Fruit fly (Drosophila melanogaster): ENCODE measurements around the gene SH3PX1.

The SH3PX1 gene

dm6 chr3L:9678007-9678497, 35.6 kb downstream of the SH3PX1 start (continued):
- TF ChIP-seq Neu2 (GFP tag; optimal IDR thresholded peaks at IDR 0.05; ENCODE audit: borderline replicate concordance) (no peak), corto (GFP tag; optimal IDR thresholded peaks at IDR 0.05) (no peak), Sry-β (GFP tag; optimal IDR thresholded peaks at IDR 0.05) (no peak), HHEX (GFP tag; optimal IDR thresholded peaks at IDR 0.05) (no peak), CG13123 (GFP tag; optimal IDR thresholded peaks at IDR 0.05) (peak; percentile 18), cg (GFP tag; optimal IDR thresholded peaks at IDR 0.05) (peak; percentile 71), Fer3 (tag; optimal IDR thresholded peaks at IDR 0.05) (no peak), tio (GFP tag; optimal IDR thresholded peaks at IDR 0.05) (peak; percentile 19), zen (tag; optimal IDR thresholded peaks at IDR 0.05) (peak; percentile 4), chif (GFP tag; optimal IDR thresholded peaks at IDR 0.05) (no peak), nerfin-2 (GFP tag; IDR thresholded peaks at IDR 0.05; ENCODE audit: partially characterized antibody) (no peak), Chrac-16 (GFP tag; optimal IDR thresholded peaks at IDR 0.05) (no peak), crol (GFP tag; IDR thresholded peaks at IDR 0.05) (no peak; the same call in 1 of the 2 replicates), Fer2 (tag; optimal IDR thresholded peaks at IDR 0.05) (no peak), CG34224 (GFP tag; IDR thresholded peaks at IDR 0.05; ENCODE audit: partially characterized antibody) (peak; percentile 39; the same call in 1 of the 3 replicates), salm (tag; optimal IDR thresholded peaks at IDR 0.05) (no peak), Asciz (GFP tag; optimal IDR thresholded peaks at IDR 0.05) (peak; percentile 13), kay (GFP tag; optimal IDR thresholded peaks at IDR 0.05) (peak; percentile 88), sd (tag; optimal IDR thresholded peaks at IDR 0.05) (peak; percentile 20)

- TF ChIP-seq CG12769 (tag; optimal IDR thresholded peaks at IDR 0.05): no peak
- no peak for TF ChIP-seq CG1647 (GFP tag; optimal IDR thresholded peaks at IDR 0.05)
- TF ChIP-seq CG9609 (GFP tag; optimal IDR thresholded peaks at IDR 0.05): no peak
- no peak for TF ChIP-seq Hmx (GFP tag; optimal IDR thresholded peaks at IDR 0.05)
- TF ChIP-seq CG13894 (tag; optimal IDR thresholded peaks at IDR 0.05): no peak
- TF ChIP-seq sr (GFP tag; IDR thresholded peaks at IDR 0.05): peak; percentile 56; the same call in 1 of the 3 replicates
- TF ChIP-seq ftz-f1 (GFP tag; optimal IDR thresholded peaks at IDR 0.05): peak; percentile 4
- 0 out of 2 replicates have a peak, but pooled peaks have one; percentile 9 for TF ChIP-seq Drgx (GFP tag; IDR thresholded peaks at IDR 0.05)
- TF ChIP-seq CG17385 (GFP tag; optimal IDR thresholded peaks at IDR 0.05): peak; percentile 37
- no peak for TF ChIP-seq CG6854 (GFP tag; optimal IDR thresholded peaks at IDR 0.05)
- TF ChIP-seq amos (GFP tag; IDR thresholded peaks at IDR 0.05; ENCODE audit: partially characterized antibody): no peak
- no peak for TF ChIP-seq trem (tag; optimal IDR thresholded peaks at IDR 0.05)
- no peak for TF ChIP-seq grau (tag; optimal IDR thresholded peaks at IDR 0.05)
These were observed 36.4 kb downstream of the SH3PX1 start for dm6 chr3L:9677260-9677659.

DNA sequence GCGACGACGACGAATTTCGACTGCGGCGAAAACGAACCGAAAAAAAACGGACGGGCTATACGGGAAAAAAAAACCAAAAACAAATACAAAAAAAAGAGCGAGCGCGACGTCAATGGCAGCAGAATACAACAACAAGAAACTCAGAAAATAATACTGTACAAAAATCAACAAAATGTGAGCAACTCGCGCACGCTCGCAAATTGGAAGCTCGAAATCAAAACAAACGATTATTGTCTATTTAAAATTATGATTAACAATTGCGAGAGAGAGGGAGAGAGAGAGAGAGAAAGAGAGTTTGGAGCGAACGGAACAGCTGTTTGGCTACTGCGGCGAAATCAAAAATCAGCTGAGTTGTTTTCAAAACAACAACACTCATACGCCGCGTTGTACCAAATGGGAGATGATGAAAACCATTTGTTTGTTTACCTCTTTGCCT, 38.1 kb downstream of the SH3PX1 start:
- TF ChIP-seq CG3995 (GFP tag; optimal IDR thresholded peaks at IDR 0.05) (no peak), bigmax (GFP tag; optimal IDR thresholded peaks at IDR 0.05) (no peak), aop (GFP tag; IDR thresholded peaks at IDR 0.05) (no peak), PHDP (tag; optimal IDR thresholded peaks at IDR 0.05) (peak; percentile 10), CG3281 (GFP tag; optimal IDR thresholded peaks at IDR 0.05) (no peak), lmd (GFP tag; IDR thresholded peaks at IDR 0.05) (no peak), HLH4C (GFP tag; IDR thresholded peaks at IDR 0.05; ENCODE audit: partially characterized antibody) (no peak), mirr (GFP tag; optimal IDR thresholded peaks at IDR 0.05) (peak; percentile 6), Trl (optimal IDR thresholded peaks at IDR 0.05) (peak; percentile 64 to 98), Trl (GFP tag; optimal IDR thresholded peaks at IDR 0.05) (peak; percentile 18), corto (GFP tag; optimal IDR thresholded peaks at IDR 0.05) (peak; percentile 55), CG8281 (tag; optimal IDR thresholded peaks at IDR 0.05) (no peak), pan (optimal IDR thresholded peaks at IDR 0.05) (no peak), pan (GFP tag; optimal IDR thresholded peaks at IDR 0.05 in 1 of 2, IDR thresholded peaks at IDR 0.05 in 1 of 2) (no peak), CG16779 (GFP tag; IDR thresholded peaks at IDR 0.05) (no peak), CoRest (tag; optimal IDR thresholded peaks at IDR 0.05) (no peak), NfI (GFP tag; optimal IDR thresholded peaks at IDR 0.05) (no peak), BtbVII (GFP tag; optimal IDR thresholded peaks at IDR 0.05) (peak; percentile 48), CG10543 (GFP tag; optimal IDR thresholded peaks at IDR 0.05) (peak; percentile 66)

Measured in whole organism, embryonic.